Worm (Caenorhabditis elegans) whole organism, late embryonic: Measurements from ENCODE around the gene mksr-2.
A peak's percentile ranks its signal among the peaks of the same experiment; 100 is the strongest.
"Not testable (repeated sequence)": the region's sequence is repeated elsewhere in the genome, so short reads cannot be mapped to it uniquely, and the experiment has no call there.

Experiments used
- K09A11.1 ChIP-seq: sonication (generic microtip); optimal IDR thresholded peaks from 2 replicates; lab custom pipeline; 2017; ENCODE audit warnings: antibody characterized with exemption, mild to moderate bottlenecking, missing genetic modification characterization, missing compliant biosample characterization; ENCODE audit not compliant: insufficient read depth
- ceh-14 ChIP-seq: sonication (generic microtip); optimal IDR thresholded peaks from 2 replicates; lab custom pipeline; 2016; ENCODE audit warnings: missing genotype, missing genetic modification characterization, missing compliant biosample characterization
- ceh-30 ChIP-seq: fragments of 150-350 bp; optimal IDR thresholded peaks from 2 replicates; lab custom pipeline; 2014; ENCODE audit warnings: missing biosample characterization, missing genetic modification characterization
- ceh-31 ChIP-seq: sonication (generic microtip); optimal IDR thresholded peaks from 2 replicates; lab custom pipeline; 2016; ENCODE audit warnings: missing genetic modification characterization, missing compliant biosample characterization
- ceh-34 ChIP-seq: sonication (generic microtip); optimal IDR thresholded peaks from 2 replicates; lab custom pipeline; 2016; ENCODE audit warnings: mild to moderate bottlenecking, missing genetic modification characterization, missing compliant biosample characterization
- ceh-45 ChIP-seq: fragments of 200-800 bp; sonication (Bioruptor generic); IDR thresholded peaks from 2 replicates; pipeline ENCODE4 v1.3.6; 2022; ENCODE audit warnings: missing genetic modification reagents, missing genetic modification characterization, missing compliant biosample characterization
- ceh-6 ChIP-seq: fragments of 200-800 bp; sonication (Bioruptor generic); optimal IDR thresholded peaks from 2 replicates; lab custom pipeline; 2018; ENCODE audit warnings: mild to moderate bottlenecking, missing genetic modification characterization, missing compliant biosample characterization
- dmd-4 ChIP-seq: sonication (generic microtip); optimal IDR thresholded peaks from 2 replicates; lab custom pipeline; 2016; ENCODE audit warnings: borderline replicate concordance, missing genetic modification characterization, missing compliant biosample characterization
- elt-2 ChIP-seq: sonication (generic microtip); optimal IDR thresholded peaks from 2 replicates; lab custom pipeline; 2016; ENCODE audit warnings: missing genetic modification reagents, missing genetic modification characterization, missing compliant biosample characterization
- elt-4 ChIP-seq: sonication (generic microtip); optimal IDR thresholded peaks from 2 replicates; lab custom pipeline; 2016; ENCODE audit warnings: missing genetic modification characterization, missing compliant biosample characterization
- hlh-30 ChIP-seq: sonication (generic microtip); optimal IDR thresholded peaks from 2 replicates; lab custom pipeline; 2017; ENCODE audit warnings: antibody characterized with exemption, missing genetic modification characterization, missing compliant biosample characterization; ENCODE audit not compliant: insufficient read depth
- hlh-6 ChIP-seq: sonication (generic microtip); optimal IDR thresholded peaks from 2 replicates; lab custom pipeline; 2016; ENCODE audit warnings: missing genotype, missing genetic modification characterization, missing compliant biosample characterization
- nfya-1 ChIP-seq: sonication (generic microtip); optimal IDR thresholded peaks from 2 replicates; lab custom pipeline; 2017; ENCODE audit warnings: missing genetic modification characterization, mild to moderate bottlenecking, missing compliant biosample characterization, antibody characterized with exemption, moderate library complexity
- pag-3 ChIP-seq: sonication (generic microtip); optimal IDR thresholded peaks from 2 replicates; lab custom pipeline; 2016; ENCODE audit warnings: missing compliant biosample characterization, missing genetic modification characterization, borderline replicate concordance
- ref-2 ChIP-seq: sonication (generic microtip); optimal IDR thresholded peaks from 2 replicates; lab custom pipeline; 2016; ENCODE audit warnings: missing genetic modification characterization, missing compliant biosample characterization
- syd-9 ChIP-seq: sonication (generic microtip); optimal IDR thresholded peaks from 2 replicates; lab custom pipeline; 2016; ENCODE audit warnings: mild to moderate bottlenecking, missing genetic modification characterization, moderate library complexity, missing compliant biosample characterization
- ttx-3 ChIP-seq: sonication (generic microtip); optimal IDR thresholded peaks from 2 replicates; lab custom pipeline; 2016; ENCODE audit warnings: missing genetic modification reagents, missing genetic modification characterization, missing compliant biosample characterization
- unc-3 ChIP-seq, 2 experiments: fragments of 200-800 bp in 1 of 2; sonication (Bioruptor generic) in 1 of 2; sonication (generic microtip) in 1 of 2; conservative IDR thresholded peaks in 1 of 2; optimal IDR thresholded peaks in 1 of 2; 2 replicates each; pipeline versions ENCODE4 v1.3.6 to Lab custom; 2016 to 2022; ENCODE audit warnings: missing compliant biosample characterization in 2 of 2, missing genetic modification characterization in 2 of 2, missing genetic modification reagents in 1 of 2
- unc-55 ChIP-seq: sonication (generic microtip); optimal IDR thresholded peaks from 2 replicates; lab custom pipeline; 2017; ENCODE audit warnings: missing biosample characterization, missing genetic modification reagents, missing genetic modification characterization

The mksr-2 gene

DNA sequence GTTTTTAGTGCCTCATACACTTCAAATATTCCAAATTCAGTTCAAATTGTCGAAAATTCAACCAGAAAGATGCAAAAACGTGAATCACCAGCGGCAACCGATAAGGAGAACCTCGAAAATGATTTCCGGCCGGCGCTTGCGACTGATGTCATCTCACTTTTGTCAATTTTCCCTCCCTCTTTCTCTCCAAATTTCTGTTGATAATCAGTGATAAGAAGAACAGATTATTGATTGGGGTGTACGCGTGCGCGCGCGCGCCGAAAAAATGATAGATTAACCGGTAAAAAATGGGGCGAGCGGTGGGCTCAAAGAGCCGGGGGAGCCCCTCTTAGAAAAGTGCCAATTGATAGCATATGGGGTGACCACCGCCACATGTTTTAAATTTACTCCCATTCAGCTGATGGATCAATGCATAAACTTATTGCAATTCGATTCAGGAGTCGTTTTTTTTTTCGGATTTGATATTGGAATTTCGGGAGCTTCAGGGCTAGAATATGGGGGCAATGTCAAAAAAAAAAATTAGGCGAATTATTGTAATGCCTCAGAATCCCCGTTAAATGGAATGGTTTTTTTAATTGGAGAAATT, 21.8 kb downstream of the mksr-2 start:
- TF ChIP-seq dmd-4 (tag; lab: Kevin White, UChicago), result no peak
- no peak for TF ChIP-seq unc-55 (GFP tag; lab: Kevin White, UChicago)
- no peak for TF ChIP-seq unc-3 (GFP tag; conservative IDR thresholded peaks at IDR 0.05; lab: Robert Waterston, UW)
- no peak for TF ChIP-seq unc-3 (tag; optimal IDR thresholded peaks at IDR 0.05; lab: Kevin White, UChicago)
- TF ChIP-seq ceh-45 (GFP tag; lab: Robert Waterston, UW), result no peak
- TF ChIP-seq elt-2, result peak; percentile 45
- no peak for TF ChIP-seq nfya-1 (tag; lab: Kevin White, UChicago)
- no peak for TF ChIP-seq hlh-30 (tag; lab: Kevin White, UChicago)
- no peak for TF ChIP-seq ttx-3
- TF ChIP-seq, all 69 proteins: peak for 1

DNA sequence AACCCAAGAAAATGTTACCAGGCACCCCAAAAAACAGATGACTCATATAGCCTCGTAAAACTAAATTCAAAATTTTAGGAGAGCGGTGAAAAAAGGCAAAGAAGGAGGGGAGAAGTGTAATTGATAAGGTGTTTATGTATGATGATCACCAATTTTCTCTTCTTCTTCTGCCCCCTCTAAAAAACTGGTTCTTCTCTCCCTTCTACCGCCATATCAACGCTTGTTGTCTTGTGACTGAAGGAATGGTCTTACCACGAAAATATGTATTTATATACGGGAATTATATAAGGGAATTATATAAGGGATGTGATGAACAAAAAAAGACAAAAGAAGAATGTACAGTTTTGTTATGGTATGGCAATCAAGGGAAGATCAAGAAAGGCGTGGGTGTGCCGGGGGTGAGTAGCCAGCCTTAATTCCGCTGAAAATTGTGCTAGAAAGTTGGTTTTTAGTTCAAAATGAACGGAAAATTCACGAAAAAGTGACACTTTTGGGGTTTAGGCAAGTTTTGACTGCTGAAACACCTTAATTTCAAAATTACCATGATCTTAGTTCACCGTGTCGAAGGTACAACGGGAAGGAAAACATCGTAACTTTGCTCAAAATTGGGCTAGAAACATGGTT, 24.9 kb downstream of the mksr-2 start:
- no peak for TF ChIP-seq ceh-30 (tag; lab: Kevin White, UChicago)
- TF ChIP-seq pag-3 (tag; lab: Kevin White, UChicago), result no peak
- TF ChIP-seq ceh-34 (tag; lab: Kevin White, UChicago), result no peak
- TF ChIP-seq elt-4 (tag; lab: Kevin White, UChicago), result no peak
- TF ChIP-seq ceh-14 (tag; lab: Kevin White, UChicago), result no peak
- TF ChIP-seq ceh-31 (tag; lab: Kevin White, UChicago), result no peak
- TF ChIP-seq ref-2 (tag; lab: Kevin White, UChicago), result no peak
- TF ChIP-seq ttx-3, result no peak
- TF ChIP-seq hlh-6 (tag; lab: Kevin White, UChicago), result no peak

DNA sequence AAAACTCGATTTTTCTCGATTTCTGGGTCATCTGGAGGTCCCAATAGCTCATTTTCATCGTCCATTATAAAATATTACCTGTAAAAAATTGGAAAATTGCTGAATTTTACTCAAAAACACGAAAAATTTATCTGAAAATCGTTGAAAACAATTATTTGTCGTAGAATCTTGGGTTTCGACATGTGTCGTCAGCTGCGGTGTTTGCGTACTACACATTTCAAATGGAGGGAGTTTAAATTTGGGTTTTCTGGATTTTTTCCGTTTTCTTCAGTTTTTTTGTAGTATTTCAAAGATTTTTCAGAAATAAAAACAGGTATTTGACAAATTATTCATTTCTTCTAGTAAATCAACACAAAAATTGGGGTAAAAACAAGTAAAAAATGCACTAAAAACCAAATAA, 30.8 kb downstream of the mksr-2 start, which contains the start of gene M70.5:
TSS of gene M70.5 (minus strand) at position 78 of the 400 bp plus-strand sequence.
- not testable (repeated sequence) for TF ChIP-seq ceh-34 (tag; lab: Kevin White, UChicago); hlh-30 (tag; lab: Kevin White, UChicago); ceh-6 (GFP tag; lab: Kevin White, UChicago)

DNA sequence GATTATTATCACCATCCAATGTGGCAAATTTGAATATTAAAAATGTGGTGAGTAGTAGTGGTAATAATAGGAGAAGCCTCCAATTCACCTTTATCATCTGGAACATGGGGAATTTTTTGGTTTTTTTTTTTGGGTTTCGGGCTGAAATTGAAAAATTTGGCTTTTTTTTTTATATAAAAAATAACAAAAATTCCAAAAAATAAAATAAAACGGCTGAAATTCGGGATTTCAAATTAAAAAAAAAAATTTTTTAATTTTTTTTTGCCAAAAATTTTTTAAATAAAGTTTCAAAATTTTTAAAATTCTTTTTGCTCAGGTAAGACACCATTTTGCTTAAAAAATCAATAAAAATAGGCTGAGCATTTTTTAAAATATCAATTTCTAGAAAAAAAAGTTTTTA, 42.8 kb downstream of the mksr-2 start, which contains the start of gene famp-1:
TSS of gene famp-1 (minus strand) at position 101 of the 400 bp plus-strand sequence.
- TF ChIP-seq K09A11.1 (tag; lab: Kevin White, UChicago) (no peak), syd-9 (tag; lab: Kevin White, UChicago) (no peak)
